Fruit fly (Drosophila melanogaster) whole organism, pupa: ENCODE data around the gene CG16953.

ENCODE experiments used
- CG10348 ChIP-seq: fragments of 200-800 bp; sonication (Bioruptor generic); IDR thresholded peaks from 2 replicates; pipeline ENCODE4 v1.3.6; 2022; ENCODE audit warnings: missing biosample characterization, missing genetic modification characterization
- CG12605 ChIP-seq: fragments of 200-800 bp; sonication (Bioruptor generic); IDR thresholded peaks from 2 replicates; pipeline ENCODE4 v1.3.6; 2022; ENCODE audit warnings: missing biosample characterization, missing genetic modification characterization
- CG13204 ChIP-seq: fragments of 200-800 bp; sonication (Bioruptor generic); optimal IDR thresholded peaks from 2 replicates; lab custom pipeline; 2018; ENCODE audit warnings: missing biosample characterization, mild to moderate bottlenecking, missing genetic modification characterization, moderate library complexity
- CG14655 ChIP-seq: fragments of 200-800 bp; sonication (Bioruptor generic); optimal IDR thresholded peaks from 3 replicates; lab custom pipeline; 2017; ENCODE audit warnings: mild to moderate bottlenecking, missing biosample characterization, missing genetic modification reagents, missing genetic modification characterization
- CG15710 ChIP-seq: fragments of 200-800 bp; sonication (Bioruptor generic); optimal IDR thresholded peaks from 2 replicates; lab custom pipeline; 2018; ENCODE audit warnings: missing biosample characterization, mild to moderate bottlenecking, missing genetic modification characterization, moderate library complexity
- CG17806 ChIP-seq: fragments of 200-800 bp; sonication (Bioruptor generic); optimal IDR thresholded peaks from 2 replicates; lab custom pipeline; 2018; ENCODE audit warnings: missing biosample characterization, mild to moderate bottlenecking, missing genetic modification characterization, moderate library complexity
- CG32121 ChIP-seq: fragments of 200-800 bp; sonication (Bioruptor generic); IDR thresholded peaks from 2 replicates; pipeline ENCODE4 v1.3.6; 2022; ENCODE audit warnings: missing biosample characterization, missing genetic modification characterization
- CG34367 ChIP-seq: fragments of 200-800 bp; sonication (Bioruptor generic); optimal IDR thresholded peaks from 2 replicates; lab custom pipeline; 2018; ENCODE audit warnings: missing biosample characterization, mild to moderate bottlenecking, missing genetic modification characterization
- CG4496 ChIP-seq: fragments of 200-800 bp; sonication (Bioruptor generic); IDR thresholded peaks from 3 replicates; pipeline ENCODE4 v1.3.6; 2022; ENCODE audit warnings: missing biosample characterization, missing genetic modification characterization
- CG8159 ChIP-seq: fragments of 200-800 bp; sonication (Bioruptor generic); optimal IDR thresholded peaks from 3 replicates; lab custom pipeline; 2018; ENCODE audit warnings: missing biosample characterization, mild to moderate bottlenecking, missing genetic modification characterization, moderate library complexity
- CG8301 ChIP-seq: fragments of 200-800 bp; sonication (Bioruptor generic); optimal IDR thresholded peaks from 2 replicates; lab custom pipeline; 2018; ENCODE audit warnings: missing biosample characterization, mild to moderate bottlenecking, missing genetic modification characterization
- CG9948 ChIP-seq: fragments of 200-800 bp; sonication (Bioruptor generic); optimal IDR thresholded peaks from 2 replicates; lab custom pipeline; 2018; ENCODE audit warnings: missing biosample characterization, mild to moderate bottlenecking, missing genetic modification characterization, moderate library complexity
- D1 ChIP-seq: fragments of 200-800 bp; sonication (Bioruptor generic); optimal IDR thresholded peaks from 2 replicates; lab custom pipeline; 2018; ENCODE audit warnings: missing biosample characterization, mild to moderate bottlenecking, missing genetic modification characterization, moderate library complexity
- EcR ChIP-seq: fragments of 200-800 bp; sonication (Bioruptor generic); optimal IDR thresholded peaks from 3 replicates; lab custom pipeline; 2019; ENCODE audit warnings: missing biosample characterization, missing genetic modification characterization, mild to moderate bottlenecking, moderate library complexity, missing genetic modification reagents
- Ets98B ChIP-seq: fragments of 200-800 bp; sonication (Bioruptor generic); IDR thresholded peaks from 2 replicates; pipeline ENCODE4 v1.3.6; 2022; ENCODE audit warnings: missing biosample characterization, missing genetic modification characterization
- Pif1A ChIP-seq: fragments of 200-800 bp; sonication (Bioruptor generic); optimal IDR thresholded peaks from 3 replicates; lab custom pipeline; 2016; ENCODE audit warnings: missing biosample characterization, missing genetic modification characterization
- Pif1B ChIP-seq: fragments of 200-800 bp; sonication (Bioruptor generic); optimal IDR thresholded peaks from 3 replicates; lab custom pipeline; 2016; ENCODE audit warnings: missing biosample characterization, missing genetic modification characterization
- Snoo ChIP-seq: fragments of 200-800 bp; sonication (Bioruptor generic); optimal IDR thresholded peaks from 3 replicates; lab custom pipeline; 2017; ENCODE audit warnings: missing biosample characterization, mild to moderate bottlenecking, missing genetic modification characterization, inconsistent platforms
- fd96Ca ChIP-seq: fragments of 200-800 bp; sonication (Bioruptor generic); IDR thresholded peaks from 3 replicates; pipeline ENCODE4 v1.3.6; 2022; ENCODE audit warnings: missing biosample characterization, missing genetic modification characterization
- gl ChIP-seq: fragments of 200-800 bp; sonication (Bioruptor generic); optimal IDR thresholded peaks from 2 replicates; lab custom pipeline; 2018; ENCODE audit warnings: missing biosample characterization, mild to moderate bottlenecking, missing genetic modification characterization
- rn ChIP-seq: fragments of 200-800 bp; sonication (Bioruptor generic); IDR thresholded peaks from 2 replicates; pipeline ENCODE4 v1.3.6; 2022; ENCODE audit warnings: missing biosample characterization, missing genetic modification characterization

Gene CG16953

DNA sequence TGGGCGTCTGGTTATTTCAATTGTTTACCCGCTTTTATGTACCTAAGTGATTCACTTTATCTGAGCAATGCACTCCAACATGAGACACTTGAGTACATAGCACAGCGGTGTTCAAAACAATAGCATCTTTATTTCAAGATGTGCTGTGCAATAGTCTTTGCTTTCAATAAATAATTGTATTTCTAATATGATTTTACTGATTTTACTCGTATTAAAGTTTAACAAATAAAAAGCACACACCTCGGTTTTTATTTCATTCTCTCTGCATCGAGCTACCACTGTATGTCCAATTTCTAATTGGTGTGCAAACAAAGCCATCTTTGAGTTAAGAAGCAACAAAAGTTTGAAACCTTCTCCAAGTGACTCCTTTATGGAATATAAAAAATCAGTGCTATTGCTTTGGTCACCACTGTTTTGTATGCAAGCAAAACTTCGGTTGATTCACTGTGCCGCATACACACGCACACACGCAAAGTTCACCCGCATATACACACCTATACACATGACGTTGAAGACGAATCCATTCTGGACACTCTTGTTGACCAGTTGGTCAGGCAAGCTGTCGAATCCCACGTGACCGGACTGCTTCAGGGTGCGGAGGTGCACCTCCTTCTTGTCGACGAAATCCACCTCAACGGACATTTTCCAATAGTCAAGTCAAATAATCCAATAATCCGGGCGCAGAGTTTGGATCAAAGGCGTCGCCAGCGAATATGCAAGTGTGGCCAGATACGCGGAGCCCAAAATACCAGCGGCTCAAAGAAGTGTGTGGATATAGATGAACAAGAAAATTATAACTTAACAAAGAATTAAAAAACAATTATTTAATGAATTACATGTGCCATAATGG is 2.2 kb upstream of the CG16953 start, which contains the start of gene Septin2:
Gene Septin2, minus strand, starts transcription at position 727 of the 850 bp plus-strand sequence.
- TF ChIP-seq Ets98B (GFP tag; lab: Robert Waterston, UW) (peak; percentile 75), gl (peak; percentile 68), Pif1A (GFP tag; lab: Kevin White, UChicago) (peak; percentile 53), Snoo (tag; lab: Kevin White, UChicago) (peak; percentile 91), CG32121 (GFP tag; lab: Robert Waterston, UW) (peak; percentile 80), CG17806 (tag; lab: Kevin White, UChicago) (peak; percentile 91), CG34367 (tag; lab: Kevin White, UChicago) (peak; percentile 80), fd96Ca (GFP tag; lab: Robert Waterston, UW) (peak; percentile 84), CG15710 (tag; lab: Kevin White, UChicago) (peak; percentile 87), CG12605 (GFP tag; lab: Robert Waterston, UW) (peak; percentile 61), CG4496 (GFP tag; lab: Robert Waterston, UW) (peak; percentile 85), rn (GFP tag; lab: Robert Waterston, UW) (peak; percentile 74), CG14655 (peak; percentile 95), Pif1B (GFP tag; lab: Kevin White, UChicago) (no peak), D1 (tag; lab: Kevin White, UChicago) (no peak), CG10348 (GFP tag; lab: Robert Waterston, UW) (peak; percentile 42; the same call in 1 of the 2 replicates), CG8301 (tag; lab: Kevin White, UChicago) (peak; percentile 95), CG8159 (tag; lab: Kevin White, UChicago) (peak; percentile 94), CG9948 (tag; lab: Kevin White, UChicago) (peak; percentile 91), EcR (GFP tag; lab: Kevin White, UChicago) (peak; percentile 63), CG13204 (peak; percentile 57)

DNA sequence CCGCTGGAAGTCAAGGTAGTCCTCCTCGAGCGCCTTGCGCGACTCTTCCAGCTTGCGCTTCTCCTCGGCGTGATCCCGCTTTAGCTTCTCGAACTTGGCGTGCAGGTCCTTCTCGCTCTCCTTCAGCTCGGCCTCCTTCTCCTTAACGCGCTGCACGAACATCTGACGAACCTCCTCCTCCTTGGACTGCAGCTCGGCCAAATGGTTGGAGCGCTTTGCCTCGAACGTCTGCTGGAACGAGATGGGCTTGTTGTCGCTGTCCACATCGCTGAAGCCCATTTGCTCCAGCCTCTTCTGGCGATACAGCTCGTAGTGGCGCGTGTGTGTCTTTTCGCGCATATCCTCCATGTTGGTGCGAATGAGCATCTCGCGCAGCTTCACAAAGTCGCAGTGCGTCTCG is 776 bp upstream of the CG16953 start:
- TF ChIP-seq Pif1A (GFP tag; lab: Kevin White, UChicago) (no peak), Ets98B (GFP tag; lab: Robert Waterston, UW) (no peak), D1 (tag; lab: Kevin White, UChicago) (no peak), CG17806 (tag; lab: Kevin White, UChicago) (no peak), CG13204 (no peak), CG8159 (tag; lab: Kevin White, UChicago) (no peak), rn (GFP tag; lab: Robert Waterston, UW) (no peak), Pif1B (GFP tag; lab: Kevin White, UChicago) (no peak), CG10348 (GFP tag; lab: Robert Waterston, UW) (no peak), CG4496 (GFP tag; lab: Robert Waterston, UW) (no peak)
- TF ChIP-seq, all 21 proteins: peak for 0

DNA sequence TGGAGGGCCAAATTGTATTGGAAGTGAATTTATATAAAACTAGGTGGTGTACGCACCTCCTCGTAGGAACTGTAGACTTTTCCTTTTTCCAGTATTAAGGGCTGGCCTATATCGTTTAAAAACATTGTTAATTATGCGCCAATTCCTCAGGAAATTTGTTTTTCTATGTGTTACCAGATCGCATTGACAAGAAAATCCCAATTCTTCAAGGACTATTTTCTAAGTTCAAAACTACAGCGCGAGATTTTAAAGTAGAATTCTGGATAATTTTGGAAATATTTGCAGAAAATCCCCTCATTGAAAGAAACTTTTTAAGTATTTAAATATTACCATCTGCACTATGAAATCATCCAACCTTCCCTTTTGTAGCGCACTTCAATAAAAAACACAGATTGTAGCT is 4.3 kb downstream of the CG16953 start, which contains the start of gene CG34008:
Gene CG34008, minus strand, starts transcription at position 147 of the 400 bp plus-strand sequence.
- no peak for TF ChIP-seq CG12605 (GFP tag; lab: Robert Waterston, UW)
- TF ChIP-seq CG15710 (tag; lab: Kevin White, UChicago): no peak
- TF ChIP-seq rn (GFP tag; lab: Robert Waterston, UW): no peak
- no peak for TF ChIP-seq CG34367 (tag; lab: Kevin White, UChicago)
- no peak for TF ChIP-seq CG14655
- TF ChIP-seq Pif1B (GFP tag; lab: Kevin White, UChicago): no peak
- TF ChIP-seq CG4496 (GFP tag; lab: Robert Waterston, UW): no peak
- no peak for TF ChIP-seq Pif1A (GFP tag; lab: Kevin White, UChicago)
- TF ChIP-seq D1 (tag; lab: Kevin White, UChicago): no peak
- no peak for TF ChIP-seq Snoo (tag; lab: Kevin White, UChicago)
- TF ChIP-seq Ets98B (GFP tag; lab: Robert Waterston, UW): no peak
- TF ChIP-seq CG8301 (tag; lab: Kevin White, UChicago): no peak
- TF ChIP-seq CG9948 (tag; lab: Kevin White, UChicago): no peak
- TF ChIP-seq EcR (GFP tag; lab: Kevin White, UChicago): no peak
- TF ChIP-seq CG8159 (tag; lab: Kevin White, UChicago): no peak
- TF ChIP-seq fd96Ca (GFP tag; lab: Robert Waterston, UW): no peak
- TF ChIP-seq CG32121 (GFP tag; lab: Robert Waterston, UW): no peak

DNA sequence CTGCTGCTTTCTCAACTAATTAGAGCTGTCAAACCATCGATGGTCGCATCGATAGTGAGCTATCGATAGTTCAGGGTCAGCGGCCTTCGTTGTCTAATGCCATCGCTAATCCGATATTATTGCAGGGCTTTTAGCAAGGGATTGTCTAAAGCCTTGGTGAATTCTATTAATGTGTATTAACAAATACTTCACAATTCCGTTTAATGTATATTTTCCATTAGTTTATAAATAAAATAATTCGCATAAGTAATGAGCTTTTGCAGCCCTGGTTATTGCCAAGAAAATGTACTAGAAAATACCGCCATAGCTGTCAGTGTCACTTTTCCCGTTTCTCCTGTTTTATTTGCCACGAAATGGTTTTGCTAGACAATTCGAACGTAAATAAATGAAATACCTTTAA is 5.8 kb downstream of the CG16953 start, which contains the start of the genes EloB and Srp14:
Gene EloB, minus strand, starts transcription at position 35 of the 400 bp plus-strand sequence.
Gene Srp14, plus strand, starts transcription at position 300 of the 400 bp plus-strand sequence.
- TF ChIP-seq rn (GFP tag; lab: Robert Waterston, UW) (no peak), CG17806 (tag; lab: Kevin White, UChicago) (peak; percentile 70), CG15710 (tag; lab: Kevin White, UChicago) (peak; percentile 78), Pif1B (GFP tag; lab: Kevin White, UChicago) (no peak), EcR (GFP tag; lab: Kevin White, UChicago) (peak; percentile 98), fd96Ca (GFP tag; lab: Robert Waterston, UW) (peak; percentile 81), CG14655 (no peak), CG12605 (GFP tag; lab: Robert Waterston, UW) (peak; percentile 57; the same call in 1 of the 2 replicates), Snoo (tag; lab: Kevin White, UChicago) (peak; percentile 66), CG13204 (no peak), CG8159 (tag; lab: Kevin White, UChicago) (no peak), gl (peak; percentile 33), CG32121 (GFP tag; lab: Robert Waterston, UW) (peak; percentile 66), CG10348 (GFP tag; lab: Robert Waterston, UW) (no peak), D1 (tag; lab: Kevin White, UChicago) (no peak), CG4496 (GFP tag; lab: Robert Waterston, UW) (peak; percentile 77), CG8301 (tag; lab: Kevin White, UChicago) (peak; percentile 64), CG34367 (tag; lab: Kevin White, UChicago) (peak; percentile 55), Ets98B (GFP tag; lab: Robert Waterston, UW) (peak; percentile 78), CG9948 (tag; lab: Kevin White, UChicago) (peak; percentile 65), Pif1A (GFP tag; lab: Kevin White, UChicago) (no peak)
